Worm (Caenorhabditis elegans) whole organism, late embryonic: Measurements from ENCODE around the gene srj-24.

Experiments used
- K02D7.2 ChIP-seq: sonication (generic microtip); optimal IDR thresholded peaks from 2 replicates; lab custom pipeline; 2017; ENCODE audit warnings: mild to moderate bottlenecking, missing genetic modification characterization, missing compliant biosample characterization
- Y22D7AL.16 ChIP-seq: sonication (generic microtip); optimal IDR thresholded peaks from 2 replicates; lab custom pipeline; 2016; ENCODE audit warnings: missing genetic modification characterization, missing compliant biosample characterization
- ahr-1 ChIP-seq: sonication (generic microtip); optimal IDR thresholded peaks from 2 replicates; lab custom pipeline; 2016; ENCODE audit warnings: missing genetic modification characterization, missing compliant biosample characterization
- ama-1 ChIP-seq: fragments of 150-350 bp; optimal IDR thresholded peaks from 2 replicates; lab custom pipeline; 2014
- ceh-22 ChIP-seq: sonication (generic microtip); optimal IDR thresholded peaks from 2 replicates; lab custom pipeline; 2017; ENCODE audit warnings: missing biosample characterization, missing genetic modification characterization
- ceh-30 ChIP-seq: fragments of 150-350 bp; optimal IDR thresholded peaks from 2 replicates; lab custom pipeline; 2014; ENCODE audit warnings: missing biosample characterization, missing genetic modification characterization
- ceh-31 ChIP-seq: sonication (generic microtip); optimal IDR thresholded peaks from 2 replicates; lab custom pipeline; 2016; ENCODE audit warnings: missing genetic modification characterization, missing compliant biosample characterization
- ceh-45 ChIP-seq: fragments of 200-800 bp; sonication (Bioruptor generic); IDR thresholded peaks from 2 replicates; pipeline ENCODE4 v1.3.6; 2022; ENCODE audit warnings: missing genetic modification reagents, missing genetic modification characterization, missing compliant biosample characterization
- ceh-48 ChIP-seq: sonication (generic microtip); optimal IDR thresholded peaks from 2 replicates; lab custom pipeline; 2016; ENCODE audit warnings: missing genetic modification characterization, inconsistent platforms, missing compliant biosample characterization
- ceh-9 ChIP-seq: sonication (generic microtip); optimal IDR thresholded peaks from 2 replicates; lab custom pipeline; 2016; ENCODE audit warnings: mild to moderate bottlenecking, missing genetic modification characterization, inconsistent platforms, missing compliant biosample characterization
- dve-1 ChIP-seq: sonication (generic microtip); optimal IDR thresholded peaks from 2 replicates; lab custom pipeline; 2017; ENCODE audit warnings: antibody characterized with exemption, mild to moderate bottlenecking, missing genetic modification characterization, missing compliant biosample characterization
- elt-2 ChIP-seq: sonication (generic microtip); optimal IDR thresholded peaks from 2 replicates; lab custom pipeline; 2016; ENCODE audit warnings: missing genetic modification reagents, missing genetic modification characterization, missing compliant biosample characterization
- elt-4 ChIP-seq: sonication (generic microtip); optimal IDR thresholded peaks from 2 replicates; lab custom pipeline; 2016; ENCODE audit warnings: missing genetic modification characterization, missing compliant biosample characterization
- eyg-1 ChIP-seq: sonication (generic microtip); optimal IDR thresholded peaks from 2 replicates; lab custom pipeline; 2016; ENCODE audit warnings: missing genotype, missing genetic modification characterization, missing compliant biosample characterization
- fkh-10 ChIP-seq: fragments of 150-350 bp; optimal IDR thresholded peaks from 2 replicates; lab custom pipeline; 2014; ENCODE audit warnings: missing biosample characterization, missing genetic modification reagents, missing genetic modification characterization
- gmeb-2 ChIP-seq: sonication (generic microtip); optimal IDR thresholded peaks from 2 replicates; lab custom pipeline; 2016; ENCODE audit warnings: missing genetic modification characterization, inconsistent platforms, missing compliant biosample characterization
- hlh-13 ChIP-seq: fragments of 200-800 bp; sonication (Bioruptor generic); optimal IDR thresholded peaks from 2 replicates; lab custom pipeline; 2018; ENCODE audit warnings: mild to moderate bottlenecking, missing genetic modification characterization, missing compliant biosample characterization
- hlh-6 ChIP-seq: sonication (generic microtip); optimal IDR thresholded peaks from 2 replicates; lab custom pipeline; 2016; ENCODE audit warnings: missing genotype, missing genetic modification characterization, missing compliant biosample characterization
- hlh-8 ChIP-seq: sonication (generic microtip); optimal IDR thresholded peaks from 2 replicates; lab custom pipeline; 2016; ENCODE audit warnings: missing genotype, missing genetic modification characterization, missing compliant biosample characterization
- lim-6 ChIP-seq: sonication (generic microtip); optimal IDR thresholded peaks from 2 replicates; lab custom pipeline; 2016; ENCODE audit warnings: missing genetic modification characterization, missing compliant biosample characterization
- lin-11 ChIP-seq: fragments of 200-800 bp; sonication (Bioruptor generic); optimal IDR thresholded peaks from 2 replicates; lab custom pipeline; 2018; ENCODE audit warnings: mild to moderate bottlenecking, missing genetic modification characterization, missing compliant biosample characterization
- mec-3 ChIP-seq: sonication (generic microtip); optimal IDR thresholded peaks from 2 replicates; lab custom pipeline; 2016; ENCODE audit warnings: borderline replicate concordance, missing genetic modification characterization, missing compliant biosample characterization
- pat-9 ChIP-seq: fragments of 200-800 bp; sonication (Bioruptor generic); optimal IDR thresholded peaks from 2 replicates; lab custom pipeline; 2018; ENCODE audit warnings: mild to moderate bottlenecking, missing genetic modification characterization, moderate library complexity, missing compliant biosample characterization
- pha-4 ChIP-seq: fragments of 150-350 bp; optimal IDR thresholded peaks from 2 replicates; lab custom pipeline; 2018; ENCODE audit warnings: missing biosample characterization, missing genetic modification reagents, missing genetic modification characterization
- pqm-1 ChIP-seq: sonication (generic microtip); optimal IDR thresholded peaks from 2 replicates; lab custom pipeline; 2016; ENCODE audit warnings: missing genetic modification characterization, missing compliant biosample characterization
- ref-2 ChIP-seq: sonication (generic microtip); optimal IDR thresholded peaks from 2 replicates; lab custom pipeline; 2016; ENCODE audit warnings: missing genetic modification characterization, missing compliant biosample characterization
- sox-2 ChIP-seq: fragments of 200-800 bp; sonication (Bioruptor generic); IDR thresholded peaks from 2 replicates; pipeline ENCODE4 v1.3.6; 2022; ENCODE audit warnings: missing genetic modification reagents, missing genetic modification characterization, missing compliant biosample characterization
- sox-4 ChIP-seq: sonication (generic microtip); optimal IDR thresholded peaks from 2 replicates; lab custom pipeline; 2017; ENCODE audit warnings: mild to moderate bottlenecking, missing genetic modification characterization, inconsistent platforms, missing compliant biosample characterization
- syd-9 ChIP-seq: sonication (generic microtip); optimal IDR thresholded peaks from 2 replicates; lab custom pipeline; 2016; ENCODE audit warnings: mild to moderate bottlenecking, missing genetic modification characterization, moderate library complexity, missing compliant biosample characterization
- ttx-3 ChIP-seq: sonication (generic microtip); optimal IDR thresholded peaks from 2 replicates; lab custom pipeline; 2016; ENCODE audit warnings: missing genetic modification reagents, missing genetic modification characterization, missing compliant biosample characterization
- unc-42 ChIP-seq: sonication (generic microtip); optimal IDR thresholded peaks from 2 replicates; lab custom pipeline; 2016; ENCODE audit warnings: missing genotype, missing genetic modification characterization, missing compliant biosample characterization
- unc-86 ChIP-seq: sonication (generic microtip); optimal IDR thresholded peaks from 2 replicates; lab custom pipeline; 2016; ENCODE audit warnings: missing genetic modification characterization, missing compliant biosample characterization
- ztf-16 ChIP-seq: sonication (generic microtip); optimal IDR thresholded peaks from 2 replicates; lab custom pipeline; 2017; ENCODE audit warnings: missing genetic modification characterization, missing compliant biosample characterization

srj-24 gene

DNA sequence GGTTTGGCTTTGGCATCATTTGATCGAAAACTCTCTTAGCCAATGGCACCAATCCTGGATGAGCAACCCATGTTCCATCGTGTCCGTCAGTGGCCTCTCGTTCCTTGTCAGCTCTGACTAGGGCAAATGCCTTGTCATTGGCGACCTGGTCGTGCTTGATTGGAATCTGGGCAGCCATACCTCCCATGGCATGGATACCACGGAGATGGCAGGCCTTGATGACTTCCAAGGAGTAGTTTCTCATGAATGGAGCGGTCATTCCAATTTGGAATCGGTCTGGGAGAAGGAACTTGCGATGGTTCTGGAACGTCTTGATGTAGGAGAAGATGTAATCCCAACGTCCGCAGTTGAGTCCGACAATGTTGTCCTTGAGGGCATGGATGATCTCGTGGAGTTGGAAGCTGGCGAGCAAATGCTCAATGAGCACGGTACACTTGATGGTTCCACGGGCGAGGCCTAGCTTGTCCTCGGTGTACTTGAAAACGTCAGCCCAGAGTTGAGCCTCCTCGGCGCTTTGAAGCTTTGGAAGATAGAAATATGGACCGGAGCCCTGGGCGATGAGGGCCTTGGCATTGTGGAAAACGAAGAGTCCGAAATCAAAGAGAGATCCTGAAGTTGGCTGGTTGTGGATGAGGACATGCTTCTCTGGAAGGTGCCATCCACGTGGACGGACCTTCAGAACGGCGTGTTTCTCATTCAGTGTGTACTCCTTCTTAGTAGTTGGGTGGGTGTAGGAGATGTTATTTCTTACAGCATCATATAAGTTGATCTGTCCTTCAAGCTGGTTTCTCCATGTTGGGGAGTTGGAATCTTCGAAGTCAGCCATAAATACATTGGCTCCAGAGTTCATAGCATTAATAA, 13.5 kb downstream of the srj-24 start:
- TF ChIP-seq ama-1 (no peak), syd-9 (tag; lab: Kevin White, UChicago) (peak; percentile 21)
- TF ChIP-seq, all 69 proteins: peak for 1

DNA sequence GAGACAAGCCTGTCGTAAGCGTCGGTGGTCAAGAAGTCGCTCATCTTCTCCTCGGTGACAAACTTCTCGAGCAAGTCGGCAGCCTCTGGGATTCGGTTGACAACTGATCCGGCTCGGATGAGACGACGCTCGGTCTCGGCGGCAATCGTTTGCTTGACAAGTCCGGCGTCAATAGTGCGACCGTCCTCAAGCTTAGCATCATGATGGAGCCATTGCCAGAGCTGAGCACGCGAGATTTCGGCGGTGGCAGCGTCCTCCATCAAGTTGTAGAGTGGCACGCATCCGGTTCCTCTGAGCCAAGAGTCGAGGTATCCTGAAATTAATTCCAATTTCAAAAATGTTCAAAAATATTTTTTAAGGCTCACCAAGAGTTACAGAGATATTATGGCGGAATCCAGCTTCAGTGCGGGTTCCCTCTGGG, 14.2 kb downstream of the srj-24 start:
- TF ChIP-seq K02D7.2 (no peak), hlh-13 (GFP tag; lab: Kevin White, UChicago) (no peak), unc-42 (tag; lab: Kevin White, UChicago) (no peak), ttx-3 (tag; lab: Kevin White, UChicago) (no peak), pat-9 (no peak), hlh-6 (tag; lab: Kevin White, UChicago) (no peak), gmeb-2 (tag; lab: Kevin White, UChicago) (no peak), syd-9 (tag; lab: Kevin White, UChicago) (no peak), Y22D7AL.16 (tag; lab: Kevin White, UChicago) (no peak), ceh-45 (GFP tag; lab: Robert Waterston, UW) (no peak)

DNA sequence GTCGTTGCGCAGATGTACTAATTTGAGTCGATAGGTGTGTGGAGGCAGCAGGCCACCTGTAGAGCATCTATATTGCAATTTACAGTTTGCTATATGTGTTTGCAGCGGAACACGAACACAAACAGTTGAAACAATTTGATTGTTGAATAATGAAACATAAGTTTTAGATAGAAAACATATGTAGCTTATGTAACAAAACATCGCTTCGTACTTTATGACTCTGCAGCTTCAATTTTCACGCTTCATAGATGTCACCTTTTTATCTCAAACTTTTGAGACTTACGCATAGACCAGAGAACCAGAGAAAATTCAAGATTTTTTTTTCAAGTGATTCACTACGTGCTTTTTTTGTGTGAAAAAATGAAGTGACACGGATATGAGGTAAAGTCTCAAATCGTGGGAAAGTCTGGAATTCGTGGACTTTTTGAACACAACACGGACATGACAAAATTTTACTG, 14.7 kb downstream of the srj-24 start, which contains the start of gene fbxb-72:
Gene fbxb-72 (minus strand): TSS at position 58 of the 458 bp plus-strand sequence.
- TF ChIP-seq elt-2 (tag; lab: Kevin White, UChicago) (peak; percentile 41), dve-1 (peak; percentile 56), eyg-1 (tag; lab: Kevin White, UChicago) (no peak), ceh-30 (tag; lab: Kevin White, UChicago) (no peak), ama-1 (peak; percentile 26), ref-2 (tag; lab: Kevin White, UChicago) (no peak), pqm-1 (tag; lab: Kevin White, UChicago) (peak; percentile 3)

DNA sequence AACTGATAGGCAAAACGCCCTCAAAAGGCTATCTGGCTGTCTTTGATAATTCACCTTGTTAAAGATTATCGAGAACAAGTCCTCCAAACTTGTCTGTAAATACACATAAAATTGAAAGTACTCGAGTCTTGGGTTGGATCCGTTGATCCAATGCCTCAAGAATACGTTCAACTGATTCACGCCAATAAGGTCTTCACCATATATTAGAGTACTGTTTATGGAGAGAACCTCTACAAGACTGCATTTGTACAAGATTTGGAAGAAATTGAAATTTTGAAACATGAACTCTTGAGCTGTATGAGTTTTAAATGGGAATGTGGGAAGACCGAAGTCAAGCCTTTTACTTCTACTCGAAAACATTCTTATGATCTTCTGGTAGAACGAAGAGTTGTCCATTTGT, 15.8 kb downstream of the srj-24 start:
- TF ChIP-seq ahr-1, result no peak
- TF ChIP-seq elt-4 (tag; lab: Kevin White, UChicago), result no peak
- TF ChIP-seq hlh-8, result no peak
- TF ChIP-seq syd-9 (tag; lab: Kevin White, UChicago), result no peak
- no peak for TF ChIP-seq ceh-22 (tag; lab: Kevin White, UChicago)
- no peak for TF ChIP-seq lin-11 (tag; lab: Kevin White, UChicago)
- no peak for TF ChIP-seq sox-4 (tag; lab: Kevin White, UChicago)
- no peak for TF ChIP-seq gmeb-2 (tag; lab: Kevin White, UChicago)
- no peak for TF ChIP-seq pat-9
- TF ChIP-seq ttx-3 (tag; lab: Kevin White, UChicago), result no peak
- TF ChIP-seq sox-2 (GFP tag; lab: Robert Waterston, UW), result no peak
- TF ChIP-seq pqm-1 (tag; lab: Kevin White, UChicago), result no peak
- no peak for TF ChIP-seq hlh-13 (GFP tag; lab: Kevin White, UChicago)
- TF ChIP-seq K02D7.2, result no peak
- no peak for TF ChIP-seq ceh-48 (tag; lab: Kevin White, UChicago)
- no peak for TF ChIP-seq ceh-9 (tag; lab: Kevin White, UChicago)
- no peak for TF ChIP-seq lim-6 (tag; lab: Kevin White, UChicago)
- TF ChIP-seq, all 69 proteins: peak for 0

DNA sequence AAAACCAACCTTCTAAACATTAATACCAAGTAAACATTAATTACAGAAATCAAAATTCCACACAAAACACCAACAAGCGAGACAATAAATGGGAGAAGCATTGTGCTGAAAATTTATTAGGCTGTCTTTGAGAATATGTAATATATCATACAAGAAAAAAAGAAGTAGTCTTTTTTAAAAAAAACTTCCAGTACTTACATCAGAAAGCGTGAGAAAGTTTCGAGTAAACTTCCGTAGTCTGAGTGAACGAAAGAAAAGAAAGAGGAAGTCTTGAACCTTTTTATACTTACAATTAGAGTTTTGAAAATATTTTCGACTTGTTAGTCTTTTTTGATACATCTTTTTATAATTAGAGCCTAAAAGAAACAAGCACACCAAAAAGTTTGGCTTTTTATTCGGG, 18.9 kb downstream of the srj-24 start, which contains the start of gene srbc-40:
Gene srbc-40 (minus strand): TSS at position 101 of the 400 bp plus-strand sequence.
- TF ChIP-seq mec-3 (tag; lab: Kevin White, UChicago) (no peak), sox-2 (GFP tag; lab: Robert Waterston, UW) (no peak), ztf-16 (tag; lab: Kevin White, UChicago) (no peak), ttx-3 (tag; lab: Kevin White, UChicago) (no peak), unc-86 (tag; lab: Kevin White, UChicago) (no peak), pha-4 (tag; lab: Kevin White, UChicago) (no peak), hlh-6 (tag; lab: Kevin White, UChicago) (no peak), fkh-10 (GFP tag; lab: Kevin White, UChicago) (no peak), ceh-31 (tag; lab: Kevin White, UChicago) (no peak)
